Fruit fly (Drosophila melanogaster) whole organism, embryonic: ENCODE results near the gene Ubc4.
A peak's percentile ranks its signal among the peaks of the same experiment; 100 is the strongest.

Experiments used
- B-H2 ChIP-seq: fragments of 200-800 bp; sonication (Bioruptor generic); optimal IDR thresholded peaks from 2 replicates; lab custom pipeline; 2018; ENCODE audit warnings: missing biosample characterization, mild to moderate bottlenecking, missing genetic modification characterization
- Bgb ChIP-seq: fragments of 200-800 bp; sonication (Bioruptor generic); IDR thresholded peaks from 2 replicates; pipeline ENCODE4 v1.3.6; 2022; ENCODE audit warnings: missing biosample characterization, missing genetic modification characterization; ENCODE audit not compliant: partially characterized antibody
- C15 ChIP-seq: fragments of 200-800 bp; sonication (Bioruptor generic); IDR thresholded peaks from 3 replicates; pipeline ENCODE4 v1.3.6; 2022; ENCODE audit warnings: missing biosample characterization, missing genetic modification characterization
- CG10209 ChIP-seq: fragments of 200-800 bp; sonication (Bioruptor generic); optimal IDR thresholded peaks from 3 replicates; lab custom pipeline; 2017; ENCODE audit warnings: missing biosample characterization, mild to moderate bottlenecking, missing genetic modification characterization, missing genetic modification reagents
- CG10543 ChIP-seq: fragments of 200-800 bp; sonication (Bioruptor generic); optimal IDR thresholded peaks from 3 replicates; lab custom pipeline; 2017; ENCODE audit warnings: missing biosample characterization, mild to moderate bottlenecking, missing genetic modification characterization, moderate library complexity
- CG11247 ChIP-seq: fragments of 200-800 bp; sonication (Bioruptor generic); IDR thresholded peaks from 2 replicates; pipeline ENCODE4 v1.3.6; 2022; ENCODE audit warnings: missing biosample characterization, missing genetic modification characterization
- CG12219 ChIP-seq: fragments of 200-800 bp; sonication (Bioruptor generic); optimal IDR thresholded peaks from 3 replicates; lab custom pipeline; 2018; ENCODE audit warnings: missing biosample characterization, mild to moderate bottlenecking, missing genetic modification characterization
- CG14014 ChIP-seq: fragments of 200-800 bp; sonication (Bioruptor generic); IDR thresholded peaks from 2 replicates; pipeline ENCODE4 v1.3.6; 2022; ENCODE audit warnings: missing biosample characterization, missing genetic modification characterization
- CG16779 ChIP-seq: fragments of 200-800 bp; sonication (Bioruptor generic); IDR thresholded peaks from 2 replicates; pipeline ENCODE4 v1.3.6; 2022; ENCODE audit warnings: missing biosample characterization, missing genetic modification characterization
- CG17612 ChIP-seq: fragments of 200-800 bp; sonication (Bioruptor generic); IDR thresholded peaks from 2 replicates; pipeline ENCODE4 v1.3.6; 2022; ENCODE audit warnings: missing biosample characterization, missing genetic modification characterization
- CG17912 ChIP-seq: fragments of 200-800 bp; sonication (Bioruptor generic); optimal IDR thresholded peaks from 2 replicates; lab custom pipeline; 2018; ENCODE audit warnings: missing biosample characterization, mild to moderate bottlenecking, missing genetic modification characterization
- CG18619 ChIP-seq: fragments of 200-800 bp; sonication (Bioruptor generic); optimal IDR thresholded peaks from 3 replicates; lab custom pipeline; 2017; ENCODE audit warnings: missing biosample characterization, mild to moderate bottlenecking, missing genetic modification characterization
- CG30020 ChIP-seq: fragments of 200-800 bp; optimal IDR thresholded peaks from 2 replicates; lab custom pipeline; 2019; ENCODE audit warnings: missing biosample characterization, mild to moderate bottlenecking, missing genetic modification characterization, moderate library complexity
- CG4424 ChIP-seq: fragments of 200-800 bp; sonication (Bioruptor generic); optimal IDR thresholded peaks from 3 replicates; lab custom pipeline; 2016; ENCODE audit warnings: missing biosample characterization, missing genetic modification characterization
- CG4730 ChIP-seq: fragments of 200-800 bp; sonication (Bioruptor generic); IDR thresholded peaks from 2 replicates; pipeline ENCODE4 v1.3.6; 2022; ENCODE audit warnings: missing biosample characterization, missing genetic modification characterization
- CG6175 ChIP-seq: fragments of 200-800 bp; sonication (Bioruptor generic); IDR thresholded peaks from 3 replicates; pipeline ENCODE4 v1.3.6; 2022; ENCODE audit warnings: missing biosample characterization, missing genetic modification characterization
- CG7357 ChIP-seq: fragments of 200-800 bp; sonication (Bioruptor generic); IDR thresholded peaks from 3 replicates; pipeline ENCODE4 v1.3.6; 2022; ENCODE audit warnings: missing biosample characterization, missing genetic modification characterization
- CG7963 ChIP-seq: fragments of 200-800 bp; sonication (Bioruptor generic); IDR thresholded peaks from 3 replicates; pipeline ENCODE4 v1.3.6; 2022; ENCODE audit warnings: missing biosample characterization, missing genetic modification characterization; ENCODE audit not compliant: partially characterized antibody
- CG8281 ChIP-seq: fragments of 200-800 bp; sonication (Bioruptor generic); optimal IDR thresholded peaks from 2 replicates; lab custom pipeline; 2018; ENCODE audit warnings: missing biosample characterization, mild to moderate bottlenecking, missing genetic modification characterization, moderate library complexity
- Doc2 ChIP-seq: fragments of 200-800 bp; sonication (Bioruptor generic); IDR thresholded peaks from 2 replicates; pipeline ENCODE4 v1.3.6; 2022; ENCODE audit warnings: missing biosample characterization, missing genetic modification characterization
- ERR ChIP-seq: fragments of 200-800 bp; sonication (Bioruptor generic); optimal IDR thresholded peaks from 2 replicates; lab custom pipeline; 2016; ENCODE audit warnings: missing biosample characterization, missing genetic modification characterization
- Ets65A ChIP-seq: fragments of 200-800 bp; sonication (Bioruptor generic); peaks from one replicate; lab custom pipeline; 2016; ENCODE audit warnings: missing biosample characterization, missing genetic modification characterization
- Fer1 ChIP-seq: fragments of 200-800 bp; sonication (Bioruptor generic); optimal IDR thresholded peaks from 2 replicates; lab custom pipeline; 2017; ENCODE audit warnings: missing biosample characterization, mild to moderate bottlenecking, missing genetic modification characterization
- HLHmδ ChIP-seq: fragments of 200-800 bp; sonication (Bioruptor generic); optimal IDR thresholded peaks from 2 replicates; lab custom pipeline; 2018; ENCODE audit warnings: missing biosample characterization, mild to moderate bottlenecking, missing genetic modification characterization, moderate library complexity
- MBD-R2 ChIP-seq: fragments of 200-800 bp; sonication (Bioruptor generic); IDR thresholded peaks from 2 replicates; pipeline ENCODE4 v1.3.6; 2022; ENCODE audit warnings: missing biosample characterization, missing genetic modification characterization
- MESR4 ChIP-seq: fragments of 200-800 bp; sonication (Bioruptor generic); optimal IDR thresholded peaks from 2 replicates; lab custom pipeline; 2018; ENCODE audit warnings: missing biosample characterization, mild to moderate bottlenecking, missing genetic modification characterization, moderate library complexity
- NK7.1 ChIP-seq: fragments of 200-800 bp; sonication (Bioruptor generic); optimal IDR thresholded peaks from 3 replicates; lab custom pipeline; 2016; ENCODE audit warnings: missing biosample characterization, missing genetic modification characterization
- Rx ChIP-seq: fragments of 200-800 bp; sonication (Bioruptor generic); IDR thresholded peaks from 2 replicates; pipeline ENCODE4 v1.3.6; 2022; ENCODE audit warnings: missing biosample characterization, missing genetic modification characterization
- Side ChIP-seq: fragments of 200-800 bp; sonication (Bioruptor generic); optimal IDR thresholded peaks from 2 replicates; lab custom pipeline; 2016; ENCODE audit warnings: missing biosample characterization, missing genetic modification characterization
- Xrp1 ChIP-seq: fragments of 200-800 bp; sonication (Bioruptor generic); IDR thresholded peaks from 2 replicates; pipeline ENCODE4 v1.3.6; 2022; ENCODE audit warnings: missing biosample characterization, missing genetic modification characterization
- aop ChIP-seq: fragments of 200-800 bp; sonication (Bioruptor generic); IDR thresholded peaks from 2 replicates; pipeline ENCODE4 v1.3.6; 2022; ENCODE audit warnings: missing biosample characterization, missing genetic modification characterization
- ara ChIP-seq: fragments of 200-800 bp; sonication (Bioruptor generic); IDR thresholded peaks from 2 replicates; pipeline ENCODE4 v1.3.6; 2022; ENCODE audit warnings: missing biosample characterization, missing genetic modification characterization
- ato ChIP-seq: fragments of 200-800 bp; sonication (Bioruptor generic); IDR thresholded peaks from 2 replicates; pipeline ENCODE4 v1.3.6; 2022; ENCODE audit warnings: missing biosample characterization, missing genetic modification characterization; ENCODE audit not compliant: partially characterized antibody
- az2 ChIP-seq: fragments of 200-800 bp; sonication (Bioruptor generic); optimal IDR thresholded peaks from 3 replicates; lab custom pipeline; 2016; ENCODE audit warnings: missing biosample characterization, missing genetic modification characterization
- bigmax ChIP-seq: fragments of 200-800 bp; sonication (Bioruptor generic); optimal IDR thresholded peaks from 2 replicates; lab custom pipeline; 2018; ENCODE audit warnings: missing biosample characterization, mild to moderate bottlenecking, missing genetic modification characterization
- crol ChIP-seq: fragments of 200-800 bp; sonication (Bioruptor generic); IDR thresholded peaks from 2 replicates; pipeline ENCODE4 v1.3.6; 2022; ENCODE audit warnings: missing biosample characterization, missing genetic modification characterization
- esg ChIP-seq: fragments of 200-800 bp; sonication (Bioruptor generic); conservative IDR thresholded peaks from 2 replicates; pipeline ENCODE4 v1.3.6; 2022; ENCODE audit warnings: missing biosample characterization, missing genetic modification characterization
- gce ChIP-seq: fragments of 200-800 bp; sonication (Bioruptor generic); IDR thresholded peaks from 3 replicates; pipeline ENCODE4 v1.3.6; 2022; ENCODE audit warnings: missing biosample characterization, missing genetic modification characterization
- gcm ChIP-seq: fragments of 200-800 bp; sonication (Bioruptor generic); optimal IDR thresholded peaks from 2 replicates; lab custom pipeline; 2019; ENCODE audit warnings: missing biosample characterization, mild to moderate bottlenecking, missing genetic modification characterization, moderate library complexity
- gfzf ChIP-seq: fragments of 200-800 bp; sonication (Bioruptor generic); optimal IDR thresholded peaks from 2 replicates; lab custom pipeline; 2016; ENCODE audit warnings: missing biosample characterization, mild to moderate bottlenecking, missing genetic modification characterization, moderate library complexity
- grn ChIP-seq: fragments of 200-800 bp; sonication (Bioruptor generic); optimal IDR thresholded peaks from 3 replicates; lab custom pipeline; 2017; ENCODE audit warnings: missing biosample characterization, missing genetic modification characterization
- hkb ChIP-seq, 2 experiments: fragments of 200-800 bp in 1 of 2; fragments of >200 bp in 1 of 2; sonication (Bioruptor generic) in 1 of 2; IDR thresholded peaks in 1 of 2; optimal IDR thresholded peaks in 1 of 2; 2 replicates each; pipeline versions ENCODE4 v1.3.6 to Lab custom; 2017 to 2022; ENCODE audit warnings: missing biosample characterization in 1 of 2, missing genetic modification characterization in 1 of 2
- insv ChIP-seq, 2 experiments: fragments of 200-800 bp; sonication (Bioruptor generic); optimal IDR thresholded peaks; 3 replicates each; lab custom pipeline; 2016 to 2018; ENCODE audit warnings: missing biosample characterization in 2 of 2, missing genetic modification characterization in 2 of 2
- nmo ChIP-seq: fragments of 200-800 bp; sonication (Bioruptor generic); optimal IDR thresholded peaks from 2 replicates; lab custom pipeline; 2018; ENCODE audit warnings: missing biosample characterization, mild to moderate bottlenecking, missing genetic modification characterization, moderate library complexity
- peb ChIP-seq: fragments of 200-800 bp; sonication (Bioruptor generic); IDR thresholded peaks from 2 replicates; pipeline ENCODE4 v1.3.6; 2022; ENCODE audit warnings: missing biosample characterization, missing genetic modification characterization
- sc ChIP-seq, 3 experiments: fragments of >200 bp in 2 of 3; fragments of 200-800 bp in 1 of 3; sonication (Bioruptor generic) in 1 of 3; optimal IDR thresholded peaks; 2 replicates in 2 of 3; 3 replicates in 1 of 3; lab custom pipeline; 2017; ENCODE audit warnings: mild to moderate bottlenecking in 1 of 3, missing biosample characterization in 1 of 3, missing genetic modification characterization in 1 of 3, missing genetic modification reagents in 1 of 3
- tap ChIP-seq: fragments of 200-800 bp; optimal IDR thresholded peaks from 3 replicates; lab custom pipeline; 2019; ENCODE audit warnings: missing biosample characterization, mild to moderate bottlenecking, missing genetic modification characterization, moderate library complexity
- tup ChIP-seq: fragments of 200-800 bp; sonication (Bioruptor generic); optimal IDR thresholded peaks from 2 replicates; lab custom pipeline; 2016; ENCODE audit warnings: missing biosample characterization, mild to moderate bottlenecking, missing genetic modification characterization, moderate library complexity
- vvl ChIP-seq: fragments of 200-800 bp; sonication (Bioruptor generic); IDR thresholded peaks from 2 replicates; pipeline ENCODE4 v1.3.6; 2022; ENCODE audit warnings: missing biosample characterization, missing genetic modification characterization
- z ChIP-seq: fragments of 200-800 bp; sonication (Bioruptor generic); IDR thresholded peaks from 3 replicates; pipeline ENCODE4 v1.3.6; 2022; ENCODE audit warnings: missing biosample characterization, missing genetic modification characterization
- zfh2 ChIP-seq: fragments of 200-800 bp; sonication (Bioruptor generic); optimal IDR thresholded peaks from 2 replicates; lab custom pipeline; 2016; ENCODE audit warnings: missing biosample characterization, missing genetic modification characterization

The Ubc4 gene

dm6 chr3L:9718929-9719328 lies 20.8 kb downstream of the Ubc4 start, which contains the start of the genes CG18178 and CG14174 (continued):
- TF ChIP-seq ato (GFP tag; lab: Robert Waterston, UW) (no peak), CG16779 (GFP tag; lab: Robert Waterston, UW) (no peak), CG10209 (peak; percentile 71), Rx (no peak), CG12219 (GFP tag; lab: Kevin White, UChicago) (peak; percentile 26), Doc2 (GFP tag; lab: Robert Waterston, UW) (no peak), Fer1 (peak; percentile 78), gfzf (GFP tag; lab: Kevin White, UChicago) (peak; percentile 58), z (no peak), bigmax (GFP tag; lab: Kevin White, UChicago) (no peak), aop (GFP tag; lab: Robert Waterston, UW) (no peak), MESR4 (GFP tag; lab: Kevin White, UChicago) (no peak), Ets65A (GFP tag; lab: Kevin White, UChicago) (peak; percentile 64), az2 (GFP tag; lab: Kevin White, UChicago) (peak; percentile 64), MBD-R2 (GFP tag; lab: Robert Waterston, UW) (peak; percentile 88), CG10543 (GFP tag; lab: Kevin White, UChicago) (peak; percentile 69), NK7.1 (GFP tag; lab: Kevin White, UChicago) (no peak), CG7357 (no peak), HLHmδ (GFP tag; lab: Kevin White, UChicago) (no peak), gce (no peak), B-H2 (GFP tag; lab: Kevin White, UChicago) (peak; percentile 85), peb (GFP tag; lab: Robert Waterston, UW) (no peak), gcm (GFP tag; lab: Kevin White, UChicago) (peak; percentile 35), Side (no peak), zfh2 (GFP tag; lab: Kevin White, UChicago) (no peak), crol (GFP tag; lab: Robert Waterston, UW) (no peak), C15 (GFP tag; lab: Robert Waterston, UW) (peak; percentile 14; the same call in 1 of the 3 replicates), grn (GFP tag; lab: Kevin White, UChicago) (no peak), esg (GFP tag; lab: Robert Waterston, UW) (peak; percentile 68), insv (GFP tag; optimal IDR thresholded peaks at IDR 0.05; lab: Kevin White, UChicago) (peak in 1 of 2 experiments; percentile 28), CG4730 (GFP tag; lab: Robert Waterston, UW) (no peak; the same call in 1 of the 2 replicates), tup (GFP tag; lab: Kevin White, UChicago) (no peak), CG18619 (GFP tag; lab: Kevin White, UChicago) (peak; percentile 43), vvl (GFP tag; lab: Robert Waterston, UW) (peak; percentile 67), CG17612 (GFP tag; lab: Robert Waterston, UW) (no peak), CG7963 (GFP tag; lab: Robert Waterston, UW) (no peak), sc (optimal IDR thresholded peaks at IDR 0.05; lab: Kevin White, UChicago) (no peak), sc (GFP tag; optimal IDR thresholded peaks at IDR 0.05; lab: Kevin White, UChicago) (peak; percentile 35), CG11247 (peak; percentile 61; the same call in 1 of the 2 replicates), CG8281 (peak; percentile 38), hkb (optimal IDR thresholded peaks at IDR 0.05; lab: Kevin White, UChicago) (no peak), hkb (GFP tag; IDR thresholded peaks at IDR 0.05; lab: Robert Waterston, UW) (peak; percentile 44; the same call in 1 of the 2 replicates), CG4424 (GFP tag; lab: Kevin White, UChicago) (peak; percentile 74), CG17912 (no peak), CG14014 (peak; percentile 63; the same call in 1 of the 2 replicates), ERR (no peak), CG6175 (GFP tag; lab: Robert Waterston, UW) (no peak), ara (GFP tag; lab: Robert Waterston, UW) (peak; percentile 48; the same call in 1 of the 2 replicates), Bgb (GFP tag; lab: Robert Waterston, UW) (no peak), CG30020 (tag; lab: Kevin White, UChicago) (peak; percentile 72), nmo (peak; percentile 85), Xrp1 (GFP tag; lab: Robert Waterston, UW) (peak; percentile 69), tap (peak; percentile 42)
